Worm (Caenorhabditis elegans): ENCODE results near the gene sumv-2.

sumv-2 gene

DNA sequence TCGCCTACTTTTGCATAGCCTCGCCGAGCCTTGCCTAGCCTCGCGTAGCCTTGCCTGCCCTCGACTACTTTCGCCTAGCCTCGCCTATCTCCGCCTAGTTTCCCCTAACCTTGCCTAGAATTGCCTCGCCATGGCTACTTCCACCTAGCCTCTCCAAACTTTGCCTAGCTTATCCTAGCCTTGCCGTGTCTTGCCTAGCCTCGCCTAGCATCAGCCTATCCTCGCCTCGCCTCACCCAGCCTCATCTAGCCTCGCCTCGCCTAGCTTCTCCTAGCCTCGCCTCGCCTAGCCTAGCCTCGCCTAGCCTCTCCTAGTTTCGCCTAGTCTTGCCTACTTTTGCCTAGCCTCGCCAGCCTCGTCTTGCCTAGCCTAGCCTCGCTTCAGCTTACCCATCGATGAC, 49.7 kb downstream of the sumv-2 start:
- TF ChIP-seq ceh-2 (tag; optimal IDR thresholded peaks at IDR 0.05) (no peak), hlh-6 (tag; optimal IDR thresholded peaks at IDR 0.05) (peak; percentile 43), mec-3 (tag; optimal IDR thresholded peaks at IDR 0.05; ENCODE audit: borderline replicate concordance) (peak; percentile 42), elt-4 (tag; optimal IDR thresholded peaks at IDR 0.05) (peak; percentile 37), nhr-11 (tag; optimal IDR thresholded peaks at IDR 0.05) (no peak)

- no peak for TF ChIP-seq hlh-6 (tag; optimal IDR thresholded peaks at IDR 0.05)
- no peak for TF ChIP-seq mec-3 (tag; optimal IDR thresholded peaks at IDR 0.05; ENCODE audit: borderline replicate concordance)
- no peak for TF ChIP-seq madf-2 (tag; optimal IDR thresholded peaks at IDR 0.05)
- no peak for TF ChIP-seq pha-2 (tag; optimal IDR thresholded peaks at IDR 0.05)
- no peak for TF ChIP-seq fkh-10 (GFP tag; optimal IDR thresholded peaks at IDR 0.05)
- TF ChIP-seq Y22D7AL.16 (tag; optimal IDR thresholded peaks at IDR 0.05) = no peak
- TF ChIP-seq hlh-13 (GFP tag; optimal IDR thresholded peaks at IDR 0.05) = no peak
- no peak for TF ChIP-seq pha-4 (tag; optimal IDR thresholded peaks at IDR 0.05)
- TF ChIP-seq ceh-31 (tag; optimal IDR thresholded peaks at IDR 0.05) = no peak
- no peak for TF ChIP-seq pat-9 (tag; optimal IDR thresholded peaks at IDR 0.05)
- TF ChIP-seq ztf-16 (tag; optimal IDR thresholded peaks at IDR 0.05) = no peak
- TF ChIP-seq ets-4 (tag; optimal IDR thresholded peaks at IDR 0.05) = no peak
- TF ChIP-seq K09A11.1 (tag; optimal IDR thresholded peaks at IDR 0.05; ENCODE audit: insufficient read depth) = no peak
- TF ChIP-seq fax-1 (tag; optimal IDR thresholded peaks at IDR 0.05) = no peak
- no peak for TF ChIP-seq unc-42 (tag; optimal IDR thresholded peaks at IDR 0.05)
These were observed 51.3 kb downstream of the sumv-2 start, which contains the start of gene srx-77 for ce11 chrV:4668636-4669035. Gene srx-77 (minus strand): TSS chrV:4668736.

DNA sequence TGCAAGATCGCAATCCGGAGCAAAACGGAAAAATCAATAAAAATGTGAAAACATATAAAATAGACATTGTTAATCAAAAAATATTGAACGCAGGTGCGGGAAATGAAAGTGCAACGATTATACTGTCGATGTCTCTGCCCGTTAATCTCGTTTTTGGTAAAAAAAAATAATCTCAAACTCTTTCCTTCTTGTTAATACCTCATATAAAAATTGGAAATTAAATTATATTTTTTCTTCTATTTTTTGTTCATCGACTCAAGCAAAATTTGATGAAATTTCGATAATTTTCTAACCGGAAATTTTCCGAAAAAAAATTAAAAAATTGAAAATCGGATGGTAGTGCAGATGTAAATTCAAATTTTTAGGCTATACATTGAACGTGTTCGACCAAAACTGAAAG, 55.1 kb downstream of the sumv-2 start, which contains the start of gene K03B4.9:
TSS of gene K03B4.9 (minus strand) at position 101 of the 400 bp plus-strand sequence.
- TF ChIP-seq dmd-4 (tag; optimal IDR thresholded peaks at IDR 0.05; ENCODE audit: borderline replicate concordance) (no peak), syd-9 (tag; optimal IDR thresholded peaks at IDR 0.05) (no peak), pha-2 (tag; optimal IDR thresholded peaks at IDR 0.05) (no peak), mec-3 (tag; optimal IDR thresholded peaks at IDR 0.05; ENCODE audit: borderline replicate concordance) (no peak), ceh-45 (GFP tag; IDR thresholded peaks at IDR 0.05) (no peak), C08G9.2 (tag; optimal IDR thresholded peaks at IDR 0.05) (no peak), pha-4 (tag; optimal IDR thresholded peaks at IDR 0.05) (no peak), eyg-1 (tag; optimal IDR thresholded peaks at IDR 0.05) (no peak), C38D4.7 (GFP tag; optimal IDR thresholded peaks at IDR 0.05) (no peak), nhr-232 (tag; optimal IDR thresholded peaks at IDR 0.05) (no peak), ceh-31 (tag; optimal IDR thresholded peaks at IDR 0.05) (no peak), tbx-7 (tag; optimal IDR thresholded peaks at IDR 0.05) (no peak), pax-1 (tag; optimal IDR thresholded peaks at IDR 0.05) (no peak), elt-2 (tag; optimal IDR thresholded peaks at IDR 0.05) (no peak), Y22D7AL.16 (tag; optimal IDR thresholded peaks at IDR 0.05) (no peak)

ce11 chrV:4674506-4674905, 57.1 kb downstream of the sumv-2 start, which contains the start of gene K03B4.8:
Gene K03B4.8 (minus strand): TSS chrV:4674606.
- TF ChIP-seq ets-4 (tag; optimal IDR thresholded peaks at IDR 0.05) = no peak
- no peak for TF ChIP-seq odd-2 (tag; optimal IDR thresholded peaks at IDR 0.05)
- no peak for TF ChIP-seq unc-3 (GFP tag; conservative IDR thresholded peaks at IDR 0.05)
- no peak for TF ChIP-seq unc-3 (tag; optimal IDR thresholded peaks at IDR 0.05)
- TF ChIP-seq pat-9 (tag; optimal IDR thresholded peaks at IDR 0.05) = no peak
- no peak for TF ChIP-seq syd-9 (tag; optimal IDR thresholded peaks at IDR 0.05)
- no peak for TF ChIP-seq madf-2 (tag; optimal IDR thresholded peaks at IDR 0.05)
- no peak for TF ChIP-seq hlh-8 (tag; optimal IDR thresholded peaks at IDR 0.05)
- TF ChIP-seq dmd-4 (tag; optimal IDR thresholded peaks at IDR 0.05; ENCODE audit: borderline replicate concordance) = no peak
- TF ChIP-seq che-1 (tag; optimal IDR thresholded peaks at IDR 0.05) = no peak

ce11 chrV:4676092-4676491, 58.7 kb downstream of the sumv-2 start, which contains the start of gene K03B4.6:
Gene K03B4.6 (minus strand): TSS chrV:4676192.
- TF ChIP-seq nfya-1 (tag; optimal IDR thresholded peaks at IDR 0.05) (no peak), ceh-2 (tag; optimal IDR thresholded peaks at IDR 0.05) (no peak), C08G9.2 (tag; optimal IDR thresholded peaks at IDR 0.05) (no peak), ceh-45 (GFP tag; IDR thresholded peaks at IDR 0.05) (no peak), gmeb-2 (tag; optimal IDR thresholded peaks at IDR 0.05) (no peak), ahr-1 (tag; optimal IDR thresholded peaks at IDR 0.05) (no peak), lin-11 (tag; optimal IDR thresholded peaks at IDR 0.05) (no peak), lim-6 (tag; optimal IDR thresholded peaks at IDR 0.05) (no peak), Y22D7AL.16 (tag; optimal IDR thresholded peaks at IDR 0.05) (no peak), pat-9 (tag; optimal IDR thresholded peaks at IDR 0.05) (no peak), mec-3 (tag; optimal IDR thresholded peaks at IDR 0.05; ENCODE audit: borderline replicate concordance) (no peak), sdc-2 (tag; optimal IDR thresholded peaks at IDR 0.05) (no peak), dmd-4 (tag; optimal IDR thresholded peaks at IDR 0.05; ENCODE audit: borderline replicate concordance) (no peak), ceh-9 (tag; optimal IDR thresholded peaks at IDR 0.05) (no peak)
